Worm (Caenorhabditis elegans) whole organism, L2 larva: ENCODE results near the gene C07H6.2.
A peak's percentile ranks its signal among the peaks of the same experiment; 100 is the strongest.

Source experiments
- C34F6.9 ChIP-seq: fragments of 150-350 bp; optimal IDR thresholded peaks from 2 replicates; lab custom pipeline; 2014; ENCODE audit warnings: missing biosample characterization, missing genetic modification characterization
- F13H6.1 ChIP-seq: sonication (generic microtip); optimal IDR thresholded peaks from 2 replicates; lab custom pipeline; 2016; ENCODE audit warnings: missing genetic modification characterization, missing compliant biosample characterization
- Y55F3AM.14 ChIP-seq: fragments of 200-800 bp; sonication (Bioruptor generic); optimal IDR thresholded peaks from 2 replicates; lab custom pipeline; 2018; ENCODE audit warnings: mild to moderate bottlenecking, missing genetic modification characterization, missing compliant biosample characterization
- ZK546.5 ChIP-seq: sonication (generic microtip); optimal IDR thresholded peaks from 2 replicates; lab custom pipeline; 2017; ENCODE audit warnings: missing biosample characterization, missing genetic modification characterization
- alr-1 ChIP-seq: fragments of 150-350 bp; optimal IDR thresholded peaks from 2 replicates; lab custom pipeline; 2014; ENCODE audit warnings: missing biosample characterization, missing genetic modification characterization
- aly-2 ChIP-seq: fragments of 150-350 bp; optimal IDR thresholded peaks from 2 replicates; lab custom pipeline; 2014; ENCODE audit warnings: missing biosample characterization, missing genetic modification characterization
- ceh-16 ChIP-seq: fragments of 150-350 bp; optimal IDR thresholded peaks from 2 replicates; lab custom pipeline; 2014; ENCODE audit warnings: missing biosample characterization, missing genetic modification characterization
- ceh-82 ChIP-seq: fragments of 150-350 bp; optimal IDR thresholded peaks from 2 replicates; lab custom pipeline; 2014; ENCODE audit warnings: missing biosample characterization, missing genetic modification characterization
- dmd-4 ChIP-seq: sonication (generic microtip); optimal IDR thresholded peaks from 2 replicates; lab custom pipeline; 2017; ENCODE audit warnings: missing biosample characterization, missing genetic modification characterization
- egl-27 ChIP-seq: sonication (generic microtip); optimal IDR thresholded peaks from 3 replicates; lab custom pipeline; 2017; ENCODE audit warnings: missing biosample characterization, missing genetic modification reagents, missing genetic modification characterization
- elt-1 ChIP-seq: fragments of 150-350 bp; optimal IDR thresholded peaks from 2 replicates; lab custom pipeline; 2014; ENCODE audit warnings: missing biosample characterization, missing genetic modification characterization
- elt-3 ChIP-seq: sonication (generic microtip); optimal IDR thresholded peaks from 2 replicates; lab custom pipeline; 2017; ENCODE audit warnings: missing biosample characterization, missing genetic modification characterization
- fos-1 ChIP-seq: fragments of 150-350 bp; optimal IDR thresholded peaks from 2 replicates; lab custom pipeline; 2014; ENCODE audit warnings: missing biosample characterization, missing genetic modification characterization
- lin-11 ChIP-seq: fragments of 150-350 bp; sonication (generic microtip); optimal IDR thresholded peaks from 2 replicates; lab custom pipeline; 2014; ENCODE audit warnings: missing biosample characterization, missing genetic modification characterization, inconsistent platforms, mixed read lengths
- lin-13 ChIP-seq: fragments of 150-350 bp; optimal IDR thresholded peaks from 2 replicates; lab custom pipeline; 2014; ENCODE audit warnings: missing biosample characterization, missing genetic modification reagents, missing genetic modification characterization
- lsy-2 ChIP-seq, 2 experiments: fragments of 150-350 bp in 1 of 2; sonication (generic microtip) in 1 of 2; optimal IDR thresholded peaks; 2 replicates each; lab custom pipeline; 2014 to 2017; ENCODE audit warnings: missing biosample characterization in 2 of 2, missing genetic modification characterization in 2 of 2
- mab-5 ChIP-seq: fragments of 150-350 bp; optimal IDR thresholded peaks from 2 replicates; lab custom pipeline; 2014; ENCODE audit warnings: missing biosample characterization, missing genetic modification characterization
- mbf-1 ChIP-seq: sonication (generic microtip); optimal IDR thresholded peaks from 2 replicates; lab custom pipeline; 2017; ENCODE audit warnings: missing biosample characterization, missing genetic modification characterization
- nhr-10 ChIP-seq: sonication (generic microtip); optimal IDR thresholded peaks from 2 replicates; lab custom pipeline; 2017; ENCODE audit warnings: missing biosample characterization, missing genetic modification characterization
- nhr-12 ChIP-seq: fragments of 150-350 bp; optimal IDR thresholded peaks from 2 replicates; lab custom pipeline; 2014; ENCODE audit warnings: missing biosample characterization, missing genetic modification characterization
- nhr-129 ChIP-seq: fragments of 150-350 bp; optimal IDR thresholded peaks from 2 replicates; lab custom pipeline; 2014; ENCODE audit warnings: missing biosample characterization, missing genetic modification characterization
- nhr-21 ChIP-seq: fragments of 150-350 bp; optimal IDR thresholded peaks from 2 replicates; lab custom pipeline; 2014; ENCODE audit warnings: missing biosample characterization, missing genetic modification characterization
- nhr-23 ChIP-seq: fragments of 150-350 bp; optimal IDR thresholded peaks from 2 replicates; lab custom pipeline; 2014; ENCODE audit warnings: missing biosample characterization, missing genetic modification reagents, missing genetic modification characterization
- nhr-237 ChIP-seq: fragments of 150-350 bp; optimal IDR thresholded peaks from 2 replicates; lab custom pipeline; 2014; ENCODE audit warnings: missing biosample characterization, missing genetic modification characterization
- nhr-25 ChIP-seq: fragments of 150-350 bp; sonication (generic microtip); optimal IDR thresholded peaks from 3 replicates; lab custom pipeline; 2014; ENCODE audit warnings: missing biosample characterization, missing genetic modification characterization
- nhr-6 ChIP-seq: fragments of 150-350 bp; optimal IDR thresholded peaks from 2 replicates; lab custom pipeline; 2014; ENCODE audit warnings: missing biosample characterization, missing genetic modification characterization
- nhr-77 ChIP-seq: fragments of 150-350 bp; optimal IDR thresholded peaks from 2 replicates; lab custom pipeline; 2014; ENCODE audit warnings: missing biosample characterization, missing genetic modification characterization
- peb-1 ChIP-seq: fragments of 150-350 bp; optimal IDR thresholded peaks from 2 replicates; lab custom pipeline; 2014; ENCODE audit warnings: missing biosample characterization, missing genetic modification characterization
- sem-4 ChIP-seq: fragments of 150-350 bp; optimal IDR thresholded peaks from 2 replicates; lab custom pipeline; 2014; ENCODE audit warnings: missing biosample characterization, missing genetic modification reagents, missing genetic modification characterization
- skn-1 ChIP-seq: sonication (generic microtip); optimal IDR thresholded peaks from 2 replicates; lab custom pipeline; 2017; ENCODE audit warnings: missing biosample characterization, missing genetic modification characterization
- sma-3 ChIP-seq: sonication (generic microtip); optimal IDR thresholded peaks from 2 replicates; lab custom pipeline; 2016; ENCODE audit warnings: missing genetic modification reagents, missing genetic modification characterization, missing compliant biosample characterization
- sma-9 ChIP-seq, 2 experiments: fragments of 150-350 bp in 1 of 2; sonication (generic microtip) in 1 of 2; optimal IDR thresholded peaks; 2 replicates each; lab custom pipeline; 2014 to 2016; ENCODE audit warnings: missing genetic modification characterization in 2 of 2, mild to moderate bottlenecking in 1 of 2, missing biosample characterization in 1 of 2, missing compliant biosample characterization in 1 of 2, missing genetic modification reagents in 1 of 2, moderate library complexity in 1 of 2
- snpc-4 ChIP-seq: fragments of 150-350 bp; optimal IDR thresholded peaks from 2 replicates; lab custom pipeline; 2014; ENCODE audit warnings: missing biosample characterization, missing genetic modification characterization
- unc-39 ChIP-seq: fragments of 150-350 bp; optimal IDR thresholded peaks from 2 replicates; lab custom pipeline; 2014; ENCODE audit warnings: missing biosample characterization, missing genetic modification characterization
- unc-55 ChIP-seq: fragments of 150-350 bp; sonication (generic microtip); optimal IDR thresholded peaks from 3 replicates; lab custom pipeline; 2014; ENCODE audit warnings: missing biosample characterization, missing genetic modification reagents, missing genetic modification characterization
- unc-62 ChIP-seq: fragments of 150-350 bp; optimal IDR thresholded peaks from 2 replicates; lab custom pipeline; 2014; ENCODE audit warnings: missing biosample characterization, missing genetic modification reagents, missing genetic modification characterization
- zag-1 ChIP-seq: fragments of 150-350 bp; optimal IDR thresholded peaks from 2 replicates; lab custom pipeline; 2014; ENCODE audit warnings: missing biosample characterization, missing genetic modification characterization
- ztf-1 ChIP-seq: fragments of 200-800 bp; sonication (Bioruptor generic); conservative IDR thresholded peaks from 2 replicates; pipeline ENCODE4 v1.3.6; 2022; ENCODE audit warnings: missing genetic modification characterization, missing compliant biosample characterization
- ztf-4 ChIP-seq: fragments of 150-350 bp; optimal IDR thresholded peaks from 2 replicates; lab custom pipeline; 2014; ENCODE audit warnings: missing biosample characterization, missing genetic modification characterization

C07H6.2 gene

ce11 chrIII:7548963-7549362 lies 28.2 kb downstream of the C07H6.2 start:
- TF ChIP-seq Y55F3AM.14 (GFP tag; lab: Kevin White, UChicago) (no peak), aly-2 (tag; lab: Kevin White, UChicago) (no peak), F13H6.1 (peak; percentile 50), nhr-6 (tag; lab: Kevin White, UChicago) (no peak), unc-55 (GFP tag; lab: Kevin White, UChicago) (peak; percentile 12), sem-4 (peak; percentile 1), mab-5 (peak; percentile 74), lsy-2 (tag; optimal IDR thresholded peaks at IDR 0.05; lab: Kevin White, UChicago) (peak in 1 of 2 experiments; percentile 44), alr-1 (no peak)

DNA sequence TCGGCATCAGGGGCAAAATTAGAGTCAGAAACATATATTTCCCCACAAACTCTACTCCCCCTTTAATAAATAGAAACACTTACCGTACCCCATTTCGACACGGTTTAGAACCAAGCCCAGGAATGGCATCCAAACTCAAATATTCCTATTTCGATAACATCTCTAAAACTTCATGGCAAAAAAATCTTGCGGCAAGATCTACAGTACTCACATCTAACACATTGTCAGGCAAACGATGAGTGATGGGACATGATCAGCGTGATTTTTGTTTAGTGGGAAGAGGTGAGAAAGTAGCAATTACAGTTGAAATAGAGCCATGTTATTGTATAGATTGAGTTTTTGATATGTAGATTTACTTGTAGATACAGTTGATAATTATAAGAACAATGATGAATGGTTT lies 30.2 kb downstream of the C07H6.2 start:
- TF ChIP-seq peb-1 = no peak
- TF ChIP-seq lsy-2 (tag; optimal IDR thresholded peaks at IDR 0.05; lab: Kevin White, UChicago) = peak in 1 of 2 experiments; percentile 15
- TF ChIP-seq ceh-16 (tag; lab: Kevin White, UChicago) = peak; percentile 94
- TF ChIP-seq, all 48 proteins: peak for 2

ce11 chrIII:7552859-7553258 lies 32.0 kb downstream of the C07H6.2 start:
- TF ChIP-seq mab-5 = peak; percentile 69
- peak; percentile 10 to 54 for TF ChIP-seq lsy-2 (tag; optimal IDR thresholded peaks at IDR 0.05; lab: Kevin White, UChicago)
- TF ChIP-seq sem-4 = no peak
- TF ChIP-seq peb-1 = no peak
- TF ChIP-seq unc-55 (GFP tag; lab: Kevin White, UChicago) = peak; percentile 81

ce11 chrIII:7553693-7554226 lies 33.0 kb downstream of the C07H6.2 start:
- TF ChIP-seq ztf-1 (GFP tag; lab: Robert Waterston, UW) (no peak), nhr-25 (tag; lab: Kevin White, UChicago) (no peak), nhr-237 (tag; lab: Kevin White, UChicago) (no peak), elt-3 (tag; lab: Kevin White, UChicago) (no peak), nhr-12 (tag; lab: Kevin White, UChicago) (no peak), lin-11 (tag; lab: Kevin White, UChicago) (no peak), sma-3 (GFP tag; lab: Kevin White, UChicago) (no peak), elt-1 (no peak), unc-62 (GFP tag; lab: Kevin White, UChicago) (no peak), zag-1 (tag; lab: Kevin White, UChicago) (no peak), snpc-4 (no peak), ceh-16 (tag; lab: Kevin White, UChicago) (no peak), C34F6.9 (no peak), sem-4 (no peak), lsy-2 (tag; optimal IDR thresholded peaks at IDR 0.05; lab: Kevin White, UChicago) (no peak), sma-9 (GFP tag; optimal IDR thresholded peaks at IDR 0.05; lab: Kevin White, UChicago) (no peak), sma-9 (tag; optimal IDR thresholded peaks at IDR 0.05; lab: Kevin White, UChicago) (no peak)

- TF ChIP-seq nhr-23 (tag; lab: Kevin White, UChicago) = no peak
- TF ChIP-seq mab-5 = peak; percentile 97
- no peak for TF ChIP-seq unc-39 (tag; lab: Kevin White, UChicago)
- TF ChIP-seq elt-1 = no peak
- no peak for TF ChIP-seq alr-1
- peak; percentile 10 for TF ChIP-seq sma-3 (GFP tag; lab: Kevin White, UChicago)
- no peak for TF ChIP-seq nhr-10 (tag; lab: Kevin White, UChicago)
- peak; percentile 64 for TF ChIP-seq unc-55 (GFP tag; lab: Kevin White, UChicago)
- no peak for TF ChIP-seq nhr-77 (tag; lab: Kevin White, UChicago)
- TF ChIP-seq zag-1 (tag; lab: Kevin White, UChicago) = no peak
- TF ChIP-seq ZK546.5 = no peak
- no peak for TF ChIP-seq nhr-129 (tag; lab: Kevin White, UChicago)
- no peak for TF ChIP-seq ceh-82 (tag; lab: Kevin White, UChicago)
- TF ChIP-seq dmd-4 = no peak
- no peak for TF ChIP-seq mbf-1 (tag; lab: Kevin White, UChicago)
- TF ChIP-seq lin-11 (tag; lab: Kevin White, UChicago) = no peak
- TF ChIP-seq ceh-16 (tag; lab: Kevin White, UChicago) = peak; percentile 76
- TF ChIP-seq nhr-25 (tag; lab: Kevin White, UChicago) = peak; percentile 15
- no peak for TF ChIP-seq peb-1
- no peak for TF ChIP-seq egl-27 (tag; lab: Kevin White, UChicago)
- TF ChIP-seq sem-4 = no peak
- peak; percentile 8 for TF ChIP-seq ztf-4 (tag; lab: Kevin White, UChicago)
- TF ChIP-seq lsy-2 (tag; optimal IDR thresholded peaks at IDR 0.05; lab: Kevin White, UChicago) = peak; percentile 35 to 78
- TF ChIP-seq lin-13 (GFP tag; lab: Kevin White, UChicago) = no peak
- TF ChIP-seq aly-2 (tag; lab: Kevin White, UChicago) = no peak
- peak; percentile 14 for TF ChIP-seq sma-9 (GFP tag; optimal IDR thresholded peaks at IDR 0.05; lab: Kevin White, UChicago)
- TF ChIP-seq sma-9 (tag; optimal IDR thresholded peaks at IDR 0.05; lab: Kevin White, UChicago) = no peak
- peak; percentile 30 for TF ChIP-seq Y55F3AM.14 (GFP tag; lab: Kevin White, UChicago)
- TF ChIP-seq nhr-21 (tag; lab: Kevin White, UChicago) = no peak
- no peak for TF ChIP-seq C34F6.9
- TF ChIP-seq skn-1 (tag; lab: Kevin White, UChicago) = no peak
- TF ChIP-seq fos-1 = no peak
- no peak for TF ChIP-seq F13H6.1
- no peak for TF ChIP-seq elt-3 (tag; lab: Kevin White, UChicago)
- TF ChIP-seq nhr-6 (tag; lab: Kevin White, UChicago) = no peak
- TF ChIP-seq unc-62 (GFP tag; lab: Kevin White, UChicago) = peak; percentile 76
- TF ChIP-seq, all 48 proteins: peak for 10
Observed at ce11 chrIII:7554697-7555145, 33.9 kb downstream of the C07H6.2 start.
